Fruit fly (Drosophila melanogaster) whole organism, prepupa: ENCODE data around the gene Cyp4g15.

ENCODE experiments used
- CG10631 ChIP-seq: fragments of 200-800 bp; sonication (Bioruptor generic); optimal IDR thresholded peaks from 2 replicates; lab custom pipeline; 2016; ENCODE audit warnings: missing biosample characterization, missing genetic modification characterization
- CG10669 ChIP-seq: fragments of 200-800 bp; sonication (Bioruptor generic); optimal IDR thresholded peaks from 3 replicates; lab custom pipeline; 2018; ENCODE audit warnings: missing biosample characterization, mild to moderate bottlenecking, missing genetic modification characterization, moderate library complexity
- CG11294 ChIP-seq: fragments of 200-800 bp; sonication (Bioruptor generic); IDR thresholded peaks from 2 replicates; pipeline ENCODE4 v1.3.6; 2022; ENCODE audit warnings: missing biosample characterization, missing genetic modification characterization
- CG11762 ChIP-seq: fragments of 200-800 bp; sonication (Bioruptor generic); optimal IDR thresholded peaks from 3 replicates; lab custom pipeline; 2016; ENCODE audit warnings: missing biosample characterization, missing genetic modification characterization; ENCODE audit not compliant: insufficient read depth
- CG11902 ChIP-seq: fragments of 200-800 bp; sonication (Bioruptor generic); optimal IDR thresholded peaks from 3 replicates; lab custom pipeline; 2016; ENCODE audit warnings: missing biosample characterization, missing genetic modification characterization
- CG15336 ChIP-seq: fragments of 200-800 bp; sonication (Bioruptor generic); IDR thresholded peaks from 2 replicates; pipeline ENCODE4 v1.3.6; 2022; ENCODE audit warnings: missing biosample characterization, missing genetic modification characterization
- CG1621 ChIP-seq: fragments of 200-800 bp; sonication (Bioruptor generic); optimal IDR thresholded peaks from 3 replicates; lab custom pipeline; 2018; ENCODE audit warnings: missing biosample characterization, mild to moderate bottlenecking, missing genetic modification characterization
- CG16779 ChIP-seq: fragments of 200-800 bp; sonication (Bioruptor generic); optimal IDR thresholded peaks from 3 replicates; lab custom pipeline; 2017; ENCODE audit warnings: missing biosample characterization, mild to moderate bottlenecking, missing genetic modification characterization
- CG3032 ChIP-seq: fragments of 200-800 bp; optimal IDR thresholded peaks from 2 replicates; lab custom pipeline; 2019; ENCODE audit warnings: missing biosample characterization, mild to moderate bottlenecking, missing genetic modification characterization, moderate library complexity
- CG31627 ChIP-seq: fragments of 200-800 bp; sonication (Bioruptor generic); optimal IDR thresholded peaks from 3 replicates; lab custom pipeline; 2016; ENCODE audit warnings: missing biosample characterization, missing genetic modification characterization
- CG3919 ChIP-seq: fragments of 200-800 bp; sonication (Bioruptor generic); optimal IDR thresholded peaks from 3 replicates; lab custom pipeline; 2016; ENCODE audit warnings: missing biosample characterization, missing genetic modification characterization
- CG4318 ChIP-seq: fragments of 200-800 bp; sonication (Bioruptor generic); optimal IDR thresholded peaks from 3 replicates; lab custom pipeline; 2017; ENCODE audit warnings: missing biosample characterization, mild to moderate bottlenecking, missing genetic modification characterization
- CG6163 ChIP-seq: fragments of 200-800 bp; sonication (Bioruptor generic); IDR thresholded peaks from 3 replicates; pipeline ENCODE4 v1.3.6; 2022; ENCODE audit warnings: missing biosample characterization, missing genetic modification characterization
- CG6276 ChIP-seq: fragments of 200-800 bp; sonication (Bioruptor generic); optimal IDR thresholded peaks from 2 replicates; lab custom pipeline; 2017; ENCODE audit warnings: missing biosample characterization, mild to moderate bottlenecking, missing genetic modification characterization
- CG6792 ChIP-seq: fragments of 200-800 bp; sonication (Bioruptor generic); optimal IDR thresholded peaks from 3 replicates; lab custom pipeline; 2016; ENCODE audit warnings: missing biosample characterization, missing genetic modification characterization
- CG6808 ChIP-seq: fragments of 200-800 bp; sonication (Bioruptor generic); optimal IDR thresholded peaks from 3 replicates; lab custom pipeline; 2017; ENCODE audit warnings: missing biosample characterization, missing genetic modification characterization, mild to moderate bottlenecking, moderate library complexity, missing genetic modification reagents
- CG6854 ChIP-seq: fragments of 200-800 bp; sonication (Bioruptor generic); optimal IDR thresholded peaks from 2 replicates; lab custom pipeline; 2017; ENCODE audit warnings: missing biosample characterization, mild to moderate bottlenecking, missing genetic modification characterization
- CG7368 ChIP-seq: fragments of 200-800 bp; sonication (Bioruptor generic); optimal IDR thresholded peaks from 3 replicates; lab custom pipeline; 2016; ENCODE audit warnings: missing biosample characterization, missing genetic modification characterization
- CG8119 ChIP-seq: fragments of 200-800 bp; sonication (Bioruptor generic); IDR thresholded peaks from 3 replicates; pipeline ENCODE4 v1.3.6; 2022; ENCODE audit warnings: missing biosample characterization, missing genetic modification characterization
- CG8319 ChIP-seq: fragments of 200-800 bp; sonication (Bioruptor generic); optimal IDR thresholded peaks from 3 replicates; lab custom pipeline; 2016; ENCODE audit warnings: missing biosample characterization, missing genetic modification characterization
- CG8632 ChIP-seq: fragments of 200-800 bp; sonication (Bioruptor generic); optimal IDR thresholded peaks from 3 replicates; lab custom pipeline; 2016; ENCODE audit warnings: missing biosample characterization, missing genetic modification characterization
- CG9139 ChIP-seq: fragments of 200-800 bp; sonication (Bioruptor generic); optimal IDR thresholded peaks from 3 replicates; lab custom pipeline; 2017; ENCODE audit warnings: missing biosample characterization, mild to moderate bottlenecking, missing genetic modification characterization
- Eip75B ChIP-seq: fragments of 200-800 bp; sonication (Bioruptor generic); optimal IDR thresholded peaks from 3 replicates; lab custom pipeline; 2016; ENCODE audit warnings: missing biosample characterization, missing genetic modification characterization
- Gug ChIP-seq: fragments of 200-800 bp; sonication (Bioruptor generic); IDR thresholded peaks from 2 replicates; pipeline ENCODE4 v1.3.6; 2022; ENCODE audit warnings: missing biosample characterization, missing genetic modification characterization
- Hr38 ChIP-seq: sonication (Bioruptor generic); optimal IDR thresholded peaks from 2 replicates; lab custom pipeline; 2016; ENCODE audit warnings: missing biosample characterization, missing genetic modification characterization
- Hr39 ChIP-seq: fragments of 200-800 bp; sonication (Bioruptor generic); optimal IDR thresholded peaks from 2 replicates; lab custom pipeline; 2016; ENCODE audit warnings: missing biosample characterization, missing genetic modification characterization
- Hr4 ChIP-seq: fragments of 200-800 bp; sonication (Bioruptor generic); optimal IDR thresholded peaks from 3 replicates; lab custom pipeline; 2016; ENCODE audit warnings: missing biosample characterization, missing genetic modification characterization
- Lpt ChIP-seq: fragments of 200-800 bp; sonication (Bioruptor generic); optimal IDR thresholded peaks from 3 replicates; lab custom pipeline; 2016; ENCODE audit warnings: missing biosample characterization, missing genetic modification characterization
- Met ChIP-seq: fragments of 200-800 bp; sonication (Bioruptor generic); optimal IDR thresholded peaks from 3 replicates; lab custom pipeline; 2016; ENCODE audit warnings: missing biosample characterization, missing genetic modification characterization
- OdsH ChIP-seq: fragments of 200-800 bp; sonication (Bioruptor generic); optimal IDR thresholded peaks from 3 replicates; lab custom pipeline; 2016; ENCODE audit warnings: missing biosample characterization, missing genetic modification characterization
- Smox ChIP-seq: fragments of 200-800 bp; sonication (Bioruptor generic); optimal IDR thresholded peaks from 3 replicates; lab custom pipeline; 2016; ENCODE audit warnings: missing biosample characterization, missing genetic modification characterization
- Sox102F ChIP-seq: fragments of 200-800 bp; sonication (Bioruptor generic); optimal IDR thresholded peaks from 2 replicates; lab custom pipeline; 2016; ENCODE audit warnings: missing biosample characterization, mild to moderate bottlenecking, missing genetic modification characterization
- Sox14 ChIP-seq: fragments of 200-800 bp; sonication (Bioruptor generic); optimal IDR thresholded peaks from 3 replicates; lab custom pipeline; 2016; ENCODE audit warnings: missing biosample characterization, missing genetic modification characterization
- Sox15 ChIP-seq: fragments of 200-800 bp; sonication (Bioruptor generic); optimal IDR thresholded peaks from 3 replicates; lab custom pipeline; 2016; ENCODE audit warnings: missing biosample characterization, missing genetic modification characterization
- achi ChIP-seq: fragments of 200-800 bp; sonication (Bioruptor generic); optimal IDR thresholded peaks from 3 replicates; lab custom pipeline; 2016; ENCODE audit warnings: missing biosample characterization, missing genetic modification characterization
- acj6 ChIP-seq: fragments of 200-800 bp; sonication (Bioruptor generic); optimal IDR thresholded peaks from 3 replicates; lab custom pipeline; 2016; ENCODE audit warnings: missing biosample characterization, missing genetic modification characterization
- cyc ChIP-seq: fragments of 200-800 bp; sonication (Bioruptor generic); optimal IDR thresholded peaks from 3 replicates; lab custom pipeline; 2016; ENCODE audit warnings: missing biosample characterization, missing genetic modification characterization
- dac ChIP-seq: fragments of 200-800 bp; sonication (Bioruptor generic); optimal IDR thresholded peaks from 2 replicates; lab custom pipeline; 2017; ENCODE audit warnings: missing biosample characterization, mild to moderate bottlenecking, missing genetic modification characterization
- dsx ChIP-seq: fragments of 200-800 bp; optimal IDR thresholded peaks from 3 replicates; lab custom pipeline; 2019; ENCODE audit warnings: missing biosample characterization, mild to moderate bottlenecking, missing genetic modification characterization, moderate library complexity; ENCODE audit not compliant: poor library complexity, severe bottlenecking
- eg ChIP-seq: fragments of 200-800 bp; sonication (Bioruptor generic); IDR thresholded peaks from 3 replicates; pipeline ENCODE4 v1.3.6; 2022; ENCODE audit warnings: missing biosample characterization, missing genetic modification characterization
- esn ChIP-seq: fragments of 200-800 bp; sonication (Bioruptor generic); optimal IDR thresholded peaks from 2 replicates; lab custom pipeline; 2016; ENCODE audit warnings: missing biosample characterization, mild to moderate bottlenecking, missing genetic modification characterization, moderate library complexity
- fd59A ChIP-seq: fragments of 200-800 bp; sonication (Bioruptor generic); optimal IDR thresholded peaks from 2 replicates; lab custom pipeline; 2017; ENCODE audit warnings: missing biosample characterization, mild to moderate bottlenecking, missing genetic modification characterization, missing genetic modification reagents
- fd85E ChIP-seq: fragments of 200-800 bp; sonication (Bioruptor generic); optimal IDR thresholded peaks from 3 replicates; lab custom pipeline; 2016; ENCODE audit warnings: missing biosample characterization, missing genetic modification characterization
- lz ChIP-seq: fragments of 200-800 bp; sonication (Bioruptor generic); optimal IDR thresholded peaks from 3 replicates; lab custom pipeline; 2016; ENCODE audit warnings: missing biosample characterization, missing genetic modification characterization
- net ChIP-seq: fragments of 200-800 bp; sonication (Bioruptor generic); optimal IDR thresholded peaks from 3 replicates; lab custom pipeline; 2016; ENCODE audit warnings: missing biosample characterization, missing genetic modification characterization
- pdm3 ChIP-seq: fragments of 200-800 bp; sonication (Bioruptor generic); optimal IDR thresholded peaks from 3 replicates; lab custom pipeline; 2016; ENCODE audit warnings: missing biosample characterization, missing genetic modification characterization
- salr ChIP-seq, 2 experiments: fragments of 200-800 bp; sonication (Bioruptor generic); optimal IDR thresholded peaks; 3 replicates each; lab custom pipeline; 2016 to 2018; ENCODE audit warnings: missing biosample characterization in 2 of 2, missing genetic modification characterization in 2 of 2, mild to moderate bottlenecking in 1 of 2
- spab ChIP-seq: fragments of 200-800 bp; sonication (Bioruptor generic); optimal IDR thresholded peaks from 2 replicates; lab custom pipeline; 2017; ENCODE audit warnings: missing biosample characterization, mild to moderate bottlenecking, missing genetic modification characterization, missing genetic modification reagents
- ss ChIP-seq, 2 experiments: fragments of 200-800 bp; sonication (Bioruptor generic); optimal IDR thresholded peaks; 2 replicates in 1 of 2; 3 replicates in 1 of 2; lab custom pipeline; 2017 to 2018; ENCODE audit warnings: mild to moderate bottlenecking in 2 of 2, missing biosample characterization in 2 of 2, missing genetic modification characterization in 2 of 2, moderate library complexity in 1 of 2
- svp ChIP-seq: fragments of 200-800 bp; sonication (Bioruptor generic); peaks from one replicate; lab custom pipeline; 2016; ENCODE audit warnings: missing biosample characterization, missing genetic modification characterization
- vri ChIP-seq: fragments of 200-800 bp; sonication (Bioruptor generic); optimal IDR thresholded peaks from 3 replicates; lab custom pipeline; 2016; ENCODE audit warnings: missing biosample characterization, mild to moderate bottlenecking, missing genetic modification characterization

Cyp4g15 gene

DNA sequence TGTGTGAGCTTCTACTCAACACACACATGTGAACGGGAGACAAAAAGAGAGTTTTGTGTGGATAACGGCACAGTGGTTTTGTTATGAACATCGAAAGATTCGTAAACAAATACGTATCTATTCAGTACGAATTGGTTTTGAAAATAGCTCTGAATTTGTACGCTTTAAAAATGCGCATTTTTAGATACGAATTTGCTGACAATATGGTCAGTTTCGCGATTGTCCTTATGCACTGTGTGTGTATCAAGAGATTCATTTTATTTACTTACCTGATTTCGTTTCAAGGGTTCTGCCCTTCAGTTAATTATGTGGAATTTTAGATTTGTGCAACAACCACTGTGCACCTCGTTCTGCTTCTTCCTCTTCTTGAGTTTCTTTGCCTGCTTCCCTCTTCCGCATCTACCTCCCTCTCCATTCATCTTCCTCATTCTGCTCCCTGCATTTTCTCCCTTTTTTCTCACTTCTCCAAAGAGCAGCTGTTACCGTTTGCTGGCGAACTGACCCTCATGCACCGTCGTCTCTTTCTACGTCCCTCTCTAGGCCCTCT is 17.9 kb downstream of the Cyp4g15 start:
- peak; percentile 88 for TF ChIP-seq CG6854
- TF ChIP-seq CG6163, result peak; percentile 86
- TF ChIP-seq svp (GFP tag; lab: Kevin White, UChicago), result peak; percentile 96
- peak; percentile 95 for TF ChIP-seq CG31627
- TF ChIP-seq CG15336 (GFP tag; lab: Robert Waterston, UW), result peak; percentile 86
- TF ChIP-seq acj6 (GFP tag; lab: Kevin White, UChicago), result peak; percentile 95
- peak; percentile 90 for TF ChIP-seq Lpt (GFP tag; lab: Kevin White, UChicago)
- TF ChIP-seq dac (GFP tag; lab: Kevin White, UChicago), result peak; percentile 77
- peak; percentile 91 for TF ChIP-seq CG11762 (GFP tag; lab: Kevin White, UChicago)
- TF ChIP-seq Smox (GFP tag; lab: Kevin White, UChicago), result peak; percentile 95
- TF ChIP-seq CG8632 (GFP tag; lab: Kevin White, UChicago), result peak; percentile 94
- TF ChIP-seq Gug (GFP tag; lab: Robert Waterston, UW), result peak; percentile 68
- peak; percentile 76 for TF ChIP-seq Hr4 (GFP tag; lab: Kevin White, UChicago)
- peak; percentile 91 to 92 for TF ChIP-seq salr (GFP tag; optimal IDR thresholded peaks at IDR 0.05; lab: Kevin White, UChicago)
- peak; percentile 87 for TF ChIP-seq CG16779 (tag; lab: Kevin White, UChicago)
- peak; percentile 97 for TF ChIP-seq Sox14
- TF ChIP-seq pdm3 (GFP tag; lab: Kevin White, UChicago), result peak; percentile 95
- peak; percentile 96 for TF ChIP-seq Eip75B (GFP tag; lab: Kevin White, UChicago)
- peak; percentile 95 for TF ChIP-seq CG1621 (tag; lab: Kevin White, UChicago)
- peak; percentile 93 for TF ChIP-seq CG8319 (GFP tag; lab: Kevin White, UChicago)
- peak; percentile 91 for TF ChIP-seq CG11902
- peak; percentile 94 for TF ChIP-seq CG7368
- peak; percentile 95 for TF ChIP-seq CG3919 (GFP tag; lab: Kevin White, UChicago)
- peak; percentile 95 for TF ChIP-seq CG10631 (GFP tag; lab: Kevin White, UChicago)
- TF ChIP-seq dsx (GFP tag; lab: Kevin White, UChicago), result peak; percentile 92
- peak; percentile 51; the same call in 1 of the 3 replicates for TF ChIP-seq eg (GFP tag; lab: Robert Waterston, UW)
- TF ChIP-seq fd85E (GFP tag; lab: Kevin White, UChicago), result peak; percentile 82
- TF ChIP-seq OdsH (GFP tag; lab: Kevin White, UChicago), result peak; percentile 95
- TF ChIP-seq CG6808 (GFP tag; lab: Kevin White, UChicago), result peak; percentile 95
- peak; percentile 95 to 96 for TF ChIP-seq ss (GFP tag; optimal IDR thresholded peaks at IDR 0.05; lab: Kevin White, UChicago)
- TF ChIP-seq Met (GFP tag; lab: Kevin White, UChicago), result peak; percentile 97
- TF ChIP-seq CG6276 (GFP tag; lab: Kevin White, UChicago), result peak; percentile 75
- TF ChIP-seq CG4318 (GFP tag; lab: Kevin White, UChicago), result peak; percentile 81
- peak; percentile 96 for TF ChIP-seq CG6792
- peak; percentile 94 for TF ChIP-seq cyc (GFP tag; lab: Kevin White, UChicago)
- peak; percentile 95 for TF ChIP-seq Sox15 (GFP tag; lab: Kevin White, UChicago)
- TF ChIP-seq Sox102F (GFP tag; lab: Kevin White, UChicago), result peak; percentile 96
- peak; percentile 92 for TF ChIP-seq spab (GFP tag; lab: Kevin White, UChicago)
- TF ChIP-seq Hr38 (GFP tag; lab: Kevin White, UChicago), result no peak
- TF ChIP-seq Hr39, result peak; percentile 96
- peak; percentile 95 for TF ChIP-seq CG10669 (GFP tag; lab: Kevin White, UChicago)
- peak; percentile 88 for TF ChIP-seq CG8119 (GFP tag; lab: Robert Waterston, UW)
- TF ChIP-seq lz, result peak; percentile 97
- TF ChIP-seq CG9139 (GFP tag; lab: Kevin White, UChicago), result peak; percentile 90
- 0 out of 2 replicates have a peak, but pooled peaks have one; percentile 35 for TF ChIP-seq CG11294 (GFP tag; lab: Robert Waterston, UW)
- peak; percentile 96 for TF ChIP-seq esn (GFP tag; lab: Kevin White, UChicago)
- TF ChIP-seq achi, result peak; percentile 94
- TF ChIP-seq vri (GFP tag; lab: Kevin White, UChicago), result peak; percentile 88
- peak; percentile 95 for TF ChIP-seq CG3032
- TF ChIP-seq net (GFP tag; lab: Kevin White, UChicago), result peak; percentile 92
- peak; percentile 95 for TF ChIP-seq fd59A (GFP tag; lab: Kevin White, UChicago)
